Fruit fly (Drosophila melanogaster) whole organism, pupa: Measurements from ENCODE around the gene lgs.

Source experiments
- CG14655 ChIP-seq: fragments of 200-800 bp; sonication (Bioruptor generic); optimal IDR thresholded peaks from 3 replicates; lab custom pipeline; 2017; ENCODE audit warnings: mild to moderate bottlenecking, missing biosample characterization, missing genetic modification reagents, missing genetic modification characterization
- CG17806 ChIP-seq: fragments of 200-800 bp; sonication (Bioruptor generic); optimal IDR thresholded peaks from 2 replicates; lab custom pipeline; 2018; ENCODE audit warnings: missing biosample characterization, mild to moderate bottlenecking, missing genetic modification characterization, moderate library complexity
- CG32121 ChIP-seq: fragments of 200-800 bp; sonication (Bioruptor generic); IDR thresholded peaks from 2 replicates; pipeline ENCODE4 v1.3.6; 2022; ENCODE audit warnings: missing biosample characterization, missing genetic modification characterization
- CG8159 ChIP-seq: fragments of 200-800 bp; sonication (Bioruptor generic); optimal IDR thresholded peaks from 3 replicates; lab custom pipeline; 2018; ENCODE audit warnings: missing biosample characterization, mild to moderate bottlenecking, missing genetic modification characterization, moderate library complexity
- CG9948 ChIP-seq: fragments of 200-800 bp; sonication (Bioruptor generic); optimal IDR thresholded peaks from 2 replicates; lab custom pipeline; 2018; ENCODE audit warnings: missing biosample characterization, mild to moderate bottlenecking, missing genetic modification characterization, moderate library complexity
- D1 ChIP-seq: fragments of 200-800 bp; sonication (Bioruptor generic); optimal IDR thresholded peaks from 2 replicates; lab custom pipeline; 2018; ENCODE audit warnings: missing biosample characterization, mild to moderate bottlenecking, missing genetic modification characterization, moderate library complexity
- EcR ChIP-seq: fragments of 200-800 bp; sonication (Bioruptor generic); optimal IDR thresholded peaks from 3 replicates; lab custom pipeline; 2019; ENCODE audit warnings: missing biosample characterization, missing genetic modification characterization, mild to moderate bottlenecking, moderate library complexity, missing genetic modification reagents
- Ets98B ChIP-seq: fragments of 200-800 bp; sonication (Bioruptor generic); IDR thresholded peaks from 2 replicates; pipeline ENCODE4 v1.3.6; 2022; ENCODE audit warnings: missing biosample characterization, missing genetic modification characterization
- Pif1B ChIP-seq: fragments of 200-800 bp; sonication (Bioruptor generic); optimal IDR thresholded peaks from 3 replicates; lab custom pipeline; 2016; ENCODE audit warnings: missing biosample characterization, missing genetic modification characterization
- Snoo ChIP-seq: fragments of 200-800 bp; sonication (Bioruptor generic); optimal IDR thresholded peaks from 3 replicates; lab custom pipeline; 2017; ENCODE audit warnings: missing biosample characterization, mild to moderate bottlenecking, missing genetic modification characterization, inconsistent platforms
- fd96Ca ChIP-seq: fragments of 200-800 bp; sonication (Bioruptor generic); IDR thresholded peaks from 3 replicates; pipeline ENCODE4 v1.3.6; 2022; ENCODE audit warnings: missing biosample characterization, missing genetic modification characterization
- gl ChIP-seq: fragments of 200-800 bp; sonication (Bioruptor generic); optimal IDR thresholded peaks from 2 replicates; lab custom pipeline; 2018; ENCODE audit warnings: missing biosample characterization, mild to moderate bottlenecking, missing genetic modification characterization

dm6 chr4:468634-469238, 25.0 kb upstream of the lgs start:
- TF ChIP-seq CG9948 (tag; lab: Kevin White, UChicago) = no peak
- TF ChIP-seq D1 (tag; lab: Kevin White, UChicago) = no peak
- TF ChIP-seq EcR (GFP tag; lab: Kevin White, UChicago) = no peak
- no peak for TF ChIP-seq gl (tag; lab: Kevin White, UChicago)
- TF ChIP-seq Ets98B (GFP tag; lab: Robert Waterston, UW) = no peak
- TF ChIP-seq fd96Ca (GFP tag; lab: Robert Waterston, UW) = no peak
- no peak for TF ChIP-seq CG14655 (GFP tag; lab: Kevin White, UChicago)
- no peak for TF ChIP-seq CG8159
- TF ChIP-seq Snoo (tag; lab: Kevin White, UChicago) = no peak
- no peak for TF ChIP-seq Pif1B (GFP tag; lab: Kevin White, UChicago)
- TF ChIP-seq CG32121 (GFP tag; lab: Robert Waterston, UW) = no peak
- TF ChIP-seq CG17806 (tag; lab: Kevin White, UChicago) = no peak
